Fruit fly (Drosophila melanogaster): ENCODE results near the gene Polr1E.

The Polr1E gene

dm6 chr3R:18280133-18280532 lies 21.4 kb downstream of the Polr1E start:
- TF ChIP-seq CG7556 (GFP tag; optimal IDR thresholded peaks at IDR 0.05) (no peak), Nf-YC (tag; optimal IDR thresholded peaks at IDR 0.05) (no peak), CG8281 (tag; optimal IDR thresholded peaks at IDR 0.05) (no peak), az2 (GFP tag; optimal IDR thresholded peaks at IDR 0.05) (no peak), Xbp1 (GFP tag; optimal IDR thresholded peaks at IDR 0.05) (no peak), Dip2 (GFP tag; IDR thresholded peaks at IDR 0.05) (no peak), vvl (GFP tag; IDR thresholded peaks at IDR 0.05) (no peak), Oaz (GFP tag; IDR thresholded peaks at IDR 0.05) (no peak), CG6683 (GFP tag; optimal IDR thresholded peaks at IDR 0.05) (no peak), gcm2 (GFP tag; optimal IDR thresholded peaks at IDR 0.05) (no peak), exex (tag; optimal IDR thresholded peaks at IDR 0.05) (peak; percentile 40), CG14050 (GFP tag; IDR thresholded peaks at IDR 0.05) (no peak), gro (GFP tag; optimal IDR thresholded peaks at IDR 0.05) (peak; percentile 7), CG6175 (GFP tag; IDR thresholded peaks at IDR 0.05) (no peak), Hr78 (GFP tag; optimal IDR thresholded peaks at IDR 0.05) (no peak), Ets97D (GFP tag; optimal IDR thresholded peaks at IDR 0.05) (no peak), mirr (GFP tag; optimal IDR thresholded peaks at IDR 0.05) (peak; percentile 2), sd (tag; optimal IDR thresholded peaks at IDR 0.05) (peak; percentile 62), gce (GFP tag; IDR thresholded peaks at IDR 0.05) (no peak)

DNA sequence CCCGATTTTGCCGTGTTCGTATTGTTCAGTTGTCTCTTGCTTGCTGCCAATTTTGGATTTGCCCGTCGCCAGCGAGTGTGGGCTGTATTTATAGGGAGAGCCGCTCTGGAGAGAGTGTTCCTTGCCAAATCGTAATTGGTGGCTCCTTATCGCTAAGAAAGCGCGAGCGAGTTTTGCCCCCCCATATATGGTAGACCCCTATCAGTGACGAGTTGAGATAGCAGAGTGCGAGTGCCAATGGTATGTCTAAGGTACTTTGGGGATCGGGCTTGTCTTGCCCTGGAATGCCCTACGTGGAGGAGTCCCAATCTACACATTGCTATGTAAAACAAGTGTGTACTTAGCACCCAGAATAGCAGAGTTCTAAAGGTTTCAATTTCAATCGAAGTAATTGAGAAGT lies 22.0 kb downstream of the Polr1E start, which contains the start of gene CG7142:
Gene CG7142, minus strand, starts transcription at position 29 of the 400 bp plus-strand sequence.
- TF ChIP-seq tap (tag; optimal IDR thresholded peaks at IDR 0.05) (no peak), CG42726 (GFP tag; IDR thresholded peaks at IDR 0.05; ENCODE audit: partially characterized antibody) (no peak), D (optimal IDR thresholded peaks at IDR 0.05) (no peak), D (GFP tag; optimal IDR thresholded peaks at IDR 0.05) (no peak), Hmr (GFP tag; optimal IDR thresholded peaks at IDR 0.05) (peak; percentile 21), ato (GFP tag; IDR thresholded peaks at IDR 0.05; ENCODE audit: partially characterized antibody) (no peak), CG2120 (GFP tag; optimal IDR thresholded peaks at IDR 0.05) (peak; percentile 45), CG18011 (GFP tag; optimal IDR thresholded peaks at IDR 0.05) (no peak), hbn (GFP tag; IDR thresholded peaks at IDR 0.05; ENCODE audit: partially characterized antibody) (no peak), Nf-YB (GFP tag; optimal IDR thresholded peaks at IDR 0.05) (no peak), Trl (optimal IDR thresholded peaks at IDR 0.05) (peak in 1 of 2 experiments; percentile 4), Trl (GFP tag; optimal IDR thresholded peaks at IDR 0.05) (no peak), cas (GFP tag; IDR thresholded peaks at IDR 0.05) (no peak), CG14710 (tag; optimal IDR thresholded peaks at IDR 0.05) (no peak), Rfx (GFP tag; IDR thresholded peaks at IDR 0.05) (0 out of 2 replicates have a peak, but pooled peaks have one; percentile 25), GATAe (GFP tag; conservative IDR thresholded peaks at IDR 0.05) (0 out of 2 replicates have a peak, but pooled peaks have one; percentile 35), CG3407 (GFP tag; optimal IDR thresholded peaks at IDR 0.05) (no peak), CG12155 (GFP tag; optimal IDR thresholded peaks at IDR 0.05) (peak; percentile 7), grn (GFP tag; optimal IDR thresholded peaks at IDR 0.05) (peak; percentile 14), usp (GFP tag; optimal IDR thresholded peaks at IDR 0.05) (no peak), CG12071 (GFP tag; optimal IDR thresholded peaks at IDR 0.05) (no peak), CG18599 (GFP tag; optimal IDR thresholded peaks at IDR 0.05) (peak; percentile 76), lab (GFP tag; optimal IDR thresholded peaks at IDR 0.05) (peak; percentile 5), Nf-YC (tag; optimal IDR thresholded peaks at IDR 0.05) (peak; percentile 1), BtbVII (GFP tag; optimal IDR thresholded peaks at IDR 0.05) (no peak), caup (GFP tag; optimal IDR thresholded peaks at IDR 0.05; ENCODE audit: severe bottlenecking) (no peak), btn (GFP tag; optimal IDR thresholded peaks at IDR 0.05) (no peak), CG10274 (GFP tag; optimal IDR thresholded peaks at IDR 0.05) (peak; percentile 73), cwo (GFP tag; optimal IDR thresholded peaks at IDR 0.05) (peak; percentile 18), CG8388 (GFP tag; optimal IDR thresholded peaks at IDR 0.05) (no peak), CG17802 (tag; optimal IDR thresholded peaks at IDR 0.05) (no peak), sug (tag; optimal IDR thresholded peaks at IDR 0.05) (peak; percentile 91), nerfin-2 (GFP tag; IDR thresholded peaks at IDR 0.05; ENCODE audit: partially characterized antibody) (no peak)
